Fruit fly (Drosophila melanogaster): ENCODE measurements around the gene Adk2.
A peak's percentile ranks its signal among the peaks of the same experiment; 100 is the strongest.

The Adk2 gene

dm6 chr3L:13022160-13022853 lies at the start of gene Adk2 (continued):
- no peak for TF ChIP-seq Oli (tag; optimal IDR thresholded peaks at IDR 0.05)
- TF ChIP-seq Deaf1 (tag; optimal IDR thresholded peaks at IDR 0.05) = peak; percentile 60
- no peak for TF ChIP-seq Oaz (GFP tag; IDR thresholded peaks at IDR 0.05)
- no peak for TF ChIP-seq CG6254 (GFP tag; optimal IDR thresholded peaks at IDR 0.05)
- TF ChIP-seq CG42726 (GFP tag; IDR thresholded peaks at IDR 0.05; ENCODE audit: partially characterized antibody) = 0 out of 2 replicates have a peak, but pooled peaks have one; percentile 56
- peak; percentile 75 for TF ChIP-seq CG32532 (GFP tag; IDR thresholded peaks at IDR 0.05)
- TF ChIP-seq CG14441 (GFP tag; IDR thresholded peaks at IDR 0.05) = peak; percentile 55
- TF ChIP-seq Vsx1 (GFP tag; optimal IDR thresholded peaks at IDR 0.05) = no peak
- peak; percentile 67 for TF ChIP-seq Gug (GFP tag; IDR thresholded peaks at IDR 0.05)
- no peak for TF ChIP-seq fd3F (GFP tag; optimal IDR thresholded peaks at IDR 0.05)
- TF ChIP-seq jumu (GFP tag; optimal IDR thresholded peaks at IDR 0.05) = no peak
- TF ChIP-seq hth (optimal IDR thresholded peaks at IDR 0.05) = no peak
- no peak for TF ChIP-seq CG5180 (GFP tag; optimal IDR thresholded peaks at IDR 0.05)
- no peak for TF ChIP-seq D19B (GFP tag; optimal IDR thresholded peaks at IDR 0.05)
- TF ChIP-seq gfzf (GFP tag; optimal IDR thresholded peaks at IDR 0.05) = peak; percentile 79
- TF ChIP-seq ap (GFP tag; IDR thresholded peaks at IDR 0.05) = no peak
- no peak for TF ChIP-seq HLH3B (GFP tag; IDR thresholded peaks at IDR 0.05)
- no peak for TF ChIP-seq CG12219 (GFP tag; optimal IDR thresholded peaks at IDR 0.05)
- no peak; the same call in 1 of the 2 replicates for TF ChIP-seq CG3847 (GFP tag; IDR thresholded peaks at IDR 0.05)
- no peak for TF ChIP-seq Hr51 (GFP tag; optimal IDR thresholded peaks at IDR 0.05)
- TF ChIP-seq CG14860 (GFP tag; IDR thresholded peaks at IDR 0.05; ENCODE audit: partially characterized antibody) = no peak
- peak; percentile 30; the same call in 1 of the 2 replicates for TF ChIP-seq E2f1 (GFP tag; IDR thresholded peaks at IDR 0.05)
- TF ChIP-seq schlank (tag; optimal IDR thresholded peaks at IDR 0.05) = no peak
- TF ChIP-seq dysf (GFP tag; IDR thresholded peaks at IDR 0.05) = peak; percentile 55; the same call in 2 of the 3 replicates
- TF ChIP-seq CG7786 (GFP tag; optimal IDR thresholded peaks at IDR 0.05) = no peak
- TF ChIP-seq ind (GFP tag; optimal IDR thresholded peaks at IDR 0.05) = no peak
- TF ChIP-seq CHES-1-like (GFP tag; optimal IDR thresholded peaks at IDR 0.05) = no peak
- TF ChIP-seq CG6854 (GFP tag; optimal IDR thresholded peaks at IDR 0.05) = no peak
- TF ChIP-seq lilli (GFP tag; optimal IDR thresholded peaks at IDR 0.05) = no peak
- no peak for TF ChIP-seq CG13123 (GFP tag; optimal IDR thresholded peaks at IDR 0.05)
- no peak for TF ChIP-seq hb (GFP tag; IDR thresholded peaks at IDR 0.05; ENCODE audit: partially characterized antibody)
- no peak for TF ChIP-seq fu2 (GFP tag; optimal IDR thresholded peaks at IDR 0.05)
- TF ChIP-seq CG17359 (tag; optimal IDR thresholded peaks at IDR 0.05) = no peak
- no peak for TF ChIP-seq CG8388 (GFP tag; optimal IDR thresholded peaks at IDR 0.05)
- no peak for TF ChIP-seq hkb (optimal IDR thresholded peaks at IDR 0.05)
- TF ChIP-seq hkb (GFP tag; IDR thresholded peaks at IDR 0.05) = 0 out of 2 replicates have a peak, but pooled peaks have one; percentile 26
- TF ChIP-seq CG8478 (optimal IDR thresholded peaks at IDR 0.05) = no peak
- TF ChIP-seq tin (GFP tag; optimal IDR thresholded peaks at IDR 0.05) = no peak
- no peak for TF ChIP-seq sug (tag; optimal IDR thresholded peaks at IDR 0.05)
- TF ChIP-seq otp (GFP tag; IDR thresholded peaks at IDR 0.05) = no peak
- TF ChIP-seq insv (GFP tag; optimal IDR thresholded peaks at IDR 0.05) = no peak
- TF ChIP-seq CG18476 (GFP tag; optimal IDR thresholded peaks at IDR 0.05) = no peak
- no peak; the same call in 2 of the 3 replicates for TF ChIP-seq knrl (GFP tag; IDR thresholded peaks at IDR 0.05; ENCODE audit: partially characterized antibody)
- TF ChIP-seq shn (GFP tag; optimal IDR thresholded peaks at IDR 0.05) = no peak
- no peak for TF ChIP-seq Mad (GFP tag; optimal IDR thresholded peaks at IDR 0.05)
- no peak for TF ChIP-seq phol (tag; optimal IDR thresholded peaks at IDR 0.05)
